Worm (Caenorhabditis elegans) whole organism, young adult: ENCODE results near the gene K09C4.2.

Experiments used
- D2030.7 ChIP-seq: fragments of 200-800 bp; sonication (Bioruptor generic); IDR thresholded peaks from 2 replicates; pipeline ENCODE4 v1.3.6; 2022; ENCODE audit warnings: missing genetic modification reagents, missing genetic modification characterization, missing compliant biosample characterization
- F57C9.4 ChIP-seq: sonication (generic microtip); optimal IDR thresholded peaks from 2 replicates; lab custom pipeline; 2017; ENCODE audit warnings: mild to moderate bottlenecking, missing genetic modification characterization, missing compliant biosample characterization
- Y67H2A.10 ChIP-seq: fragments of 200-800 bp; sonication (Bioruptor generic); conservative IDR thresholded peaks from 2 replicates; pipeline ENCODE4 v1.3.6; 2022; ENCODE audit warnings: missing genetic modification reagents, missing genetic modification characterization, missing compliant biosample characterization
- ceh-100 ChIP-seq: fragments of 200-800 bp; sonication (Bioruptor generic); IDR thresholded peaks from 2 replicates; pipeline ENCODE4 v1.3.6; 2022; ENCODE audit warnings: missing genetic modification reagents, missing genetic modification characterization, missing compliant biosample characterization
- ceh-79 ChIP-seq: sonication (generic microtip); optimal IDR thresholded peaks from 2 replicates; lab custom pipeline; 2017; ENCODE audit warnings: mild to moderate bottlenecking, missing genetic modification characterization, missing compliant biosample characterization
- die-1 ChIP-seq: sonication (generic microtip); optimal IDR thresholded peaks from 2 replicates; lab custom pipeline; 2016; ENCODE audit warnings: missing genotype, mild to moderate bottlenecking, missing genetic modification characterization, missing compliant biosample characterization
- ekl-4 ChIP-seq: fragments of 200-800 bp; sonication (Bioruptor generic); IDR thresholded peaks from 2 replicates; pipeline ENCODE4 v1.3.6; 2022; ENCODE audit warnings: missing genetic modification reagents, missing genetic modification characterization, missing compliant biosample characterization
- lsy-27 ChIP-seq: sonication (generic microtip); optimal IDR thresholded peaks from 2 replicates; lab custom pipeline; 2017; ENCODE audit warnings: missing genetic modification characterization, mild to moderate bottlenecking, missing compliant biosample characterization, antibody characterized with exemption, missing genotype, borderline replicate concordance; ENCODE audit not compliant: insufficient read depth
- nhr-90 ChIP-seq: sonication (generic microtip); optimal IDR thresholded peaks from 2 replicates; lab custom pipeline; 2016; ENCODE audit warnings: missing genotype, mild to moderate bottlenecking, missing genetic modification characterization, missing compliant biosample characterization
- snpc-3.4 ChIP-seq: sonication (generic microtip); optimal IDR thresholded peaks from 2 replicates; lab custom pipeline; 2017; ENCODE audit warnings: missing genetic modification characterization, mild to moderate bottlenecking, missing compliant biosample characterization, antibody characterized with exemption, moderate library complexity, missing genotype, missing genetic modification reagents
- snpc-4 ChIP-seq, 5 experiments: fragments of 150-350 bp in 1 of 5; sonication (generic microtip) in 4 of 5; optimal IDR thresholded peaks; 2 replicates each; lab custom pipeline; 2014 to 2018; ENCODE audit warnings: missing genetic modification characterization in 5 of 5, missing biosample characterization in 3 of 5, antibody characterized with exemption in 2 of 5, mild to moderate bottlenecking in 2 of 5, missing compliant biosample characterization in 2 of 5, missing genotype in 2 of 5, moderate library complexity in 2 of 5, missing genetic modification reagents in 1 of 5
- tbp1 ChIP-seq: fragments of 200-800 bp; sonication (Bioruptor generic); optimal IDR thresholded peaks from 2 replicates; lab custom pipeline; 2018; ENCODE audit warnings: mild to moderate bottlenecking, missing genetic modification characterization, missing compliant biosample characterization
- tbx-9 ChIP-seq: sonication (generic microtip); optimal IDR thresholded peaks from 2 replicates; lab custom pipeline; 2016; ENCODE audit warnings: borderline replicate concordance, missing genetic modification characterization, inconsistent platforms, missing compliant biosample characterization
- unc-62 ChIP-seq: fragments of 150-350 bp; optimal IDR thresholded peaks from 2 replicates; lab custom pipeline; 2014; ENCODE audit warnings: missing biosample characterization, missing genetic modification reagents, missing genetic modification characterization

DNA sequence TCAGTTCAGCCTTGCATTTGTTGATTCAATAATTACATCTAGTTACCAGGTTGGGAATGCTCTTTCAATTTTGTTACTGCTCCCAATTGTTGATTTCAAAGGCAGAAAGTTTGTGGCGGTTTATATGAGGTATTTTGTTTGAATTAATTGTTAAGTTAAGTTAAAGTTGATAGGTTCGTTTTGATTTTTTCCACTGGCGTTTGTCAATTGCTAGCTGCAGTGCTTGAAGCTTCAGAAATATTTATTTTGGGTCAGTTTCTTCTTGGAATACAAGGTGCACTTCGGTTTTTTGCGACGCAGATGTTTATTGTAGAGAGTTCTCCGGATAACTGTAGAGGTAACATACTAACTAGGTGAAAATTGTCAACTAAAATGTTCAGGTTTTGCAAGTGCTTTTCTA is 5.5 kb downstream of the K09C4.2 start, which contains the start of gene F11D5.5:
- TF ChIP-seq tbp1 (GFP tag; lab: Kevin White, UChicago) (no peak), unc-62 (GFP tag; lab: Kevin White, UChicago) (no peak), lsy-27 (tag; lab: Kevin White, UChicago) (no peak), nhr-90 (tag; lab: Kevin White, UChicago) (no peak), ceh-100 (GFP tag; lab: Robert Waterston, UW) (no peak), ekl-4 (no peak), D2030.7 (no peak), Y67H2A.10 (GFP tag; lab: Robert Waterston, UW) (no peak), snpc-3.4 (tag; lab: Kevin White, UChicago) (no peak), ceh-79 (tag; lab: Kevin White, UChicago) (no peak), F57C9.4 (no peak), tbx-9 (tag; lab: Kevin White, UChicago) (no peak), die-1 (tag; lab: Kevin White, UChicago) (no peak), snpc-4 (GFP tag; optimal IDR thresholded peaks at IDR 0.05; lab: Kevin White, UChicago) (no peak), snpc-4 (tag; optimal IDR thresholded peaks at IDR 0.05; lab: Kevin White, UChicago) (no peak)
